Fruit fly (Drosophila melanogaster): ENCODE data around the gene CG4829.

DNA sequence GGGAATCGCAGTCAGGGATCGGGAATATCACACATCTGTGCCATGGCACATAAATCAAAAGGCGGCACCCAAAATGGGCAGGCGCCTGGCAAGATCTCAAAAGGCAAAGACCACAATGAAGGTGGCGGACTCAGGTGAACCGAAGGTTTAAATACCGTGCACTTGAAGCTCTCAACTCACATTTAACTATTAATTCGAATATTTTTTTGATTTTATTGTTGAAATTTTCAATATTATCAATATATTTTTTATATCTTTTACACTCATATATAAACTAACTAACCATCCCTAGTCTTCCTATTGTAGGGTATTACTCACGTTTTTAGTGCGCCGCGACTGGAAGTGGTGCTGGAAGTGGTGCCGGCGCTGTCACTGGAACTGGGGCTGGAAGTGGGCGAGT is 37.5 kb downstream of the CG4829 start:
- no peak for TF ChIP-seq Jra (GFP tag; optimal IDR thresholded peaks at IDR 0.05)
- TF ChIP-seq foxo (GFP tag; optimal IDR thresholded peaks at IDR 0.05), result no peak
- TF ChIP-seq sv (GFP tag; optimal IDR thresholded peaks at IDR 0.05), result no peak
- no peak for TF ChIP-seq psq (GFP tag; optimal IDR thresholded peaks at IDR 0.05)
- no peak for TF ChIP-seq CG32264 (GFP tag; optimal IDR thresholded peaks at IDR 0.05)
- no peak for TF ChIP-seq dmrt93B (GFP tag; optimal IDR thresholded peaks at IDR 0.05)
- TF ChIP-seq br (GFP tag; optimal IDR thresholded peaks at IDR 0.05), result no peak
